Worm (Caenorhabditis elegans): ENCODE data around the gene Y38H6C.15.

ce11 chrV:20499642-20500041, 36.5 kb downstream of the Y38H6C.15 start:
- TF ChIP-seq jun-1 (tag; optimal IDR thresholded peaks at IDR 0.05) (no peak), nhr-11 (tag; optimal IDR thresholded peaks at IDR 0.05) (no peak), snpc-4 (tag; optimal IDR thresholded peaks at IDR 0.05) (no peak), unc-62 (GFP tag; optimal IDR thresholded peaks at IDR 0.05) (no peak), egl-13 (tag; optimal IDR thresholded peaks at IDR 0.05) (no peak)

Data from whole organism, L1 larva.